Fruit fly (Drosophila melanogaster) whole organism, embryonic: ENCODE results near the gene Gbs-76A.

Experiments used
- Ada2b ChIP-seq: fragments of 200-800 bp; sonication (Bioruptor generic); IDR thresholded peaks from 2 replicates; pipeline ENCODE4 v1.3.6; 2022; ENCODE audit warnings: missing biosample characterization, missing genetic modification characterization
- Antp ChIP-seq: fragments of 200-800 bp; sonication (Bioruptor generic); optimal IDR thresholded peaks from 3 replicates; lab custom pipeline; 2016; ENCODE audit warnings: missing biosample characterization, missing genetic modification characterization
- Atf6 ChIP-seq: fragments of 200-800 bp; sonication (Bioruptor generic); IDR thresholded peaks from 2 replicates; pipeline ENCODE4 v1.3.6; 2022; ENCODE audit warnings: missing biosample characterization, missing genetic modification characterization
- BtbVII ChIP-seq: fragments of 200-800 bp; sonication (Bioruptor generic); optimal IDR thresholded peaks from 3 replicates; lab custom pipeline; 2017; ENCODE audit warnings: missing biosample characterization, mild to moderate bottlenecking, missing genetic modification characterization
- CG10147 ChIP-seq: fragments of 200-800 bp; sonication (Bioruptor generic); optimal IDR thresholded peaks from 2 replicates; lab custom pipeline; 2019; ENCODE audit warnings: missing biosample characterization, mild to moderate bottlenecking, missing genetic modification characterization, moderate library complexity
- CG10959 ChIP-seq: fragments of 200-800 bp; sonication (Bioruptor generic); IDR thresholded peaks from 2 replicates; pipeline ENCODE4 v1.3.6; 2022; ENCODE audit warnings: missing biosample characterization, missing genetic modification characterization
- CG11504 ChIP-seq: fragments of 200-800 bp; sonication (Bioruptor generic); optimal IDR thresholded peaks from 3 replicates; lab custom pipeline; 2019; ENCODE audit warnings: missing biosample characterization, mild to moderate bottlenecking, missing genetic modification characterization, moderate library complexity
- CG11560 ChIP-seq: fragments of 200-800 bp; sonication (Bioruptor generic); IDR thresholded peaks from 3 replicates; pipeline ENCODE4 v1.3.6; 2022; ENCODE audit warnings: missing biosample characterization, missing genetic modification characterization
- CG12391 ChIP-seq: fragments of 200-800 bp; sonication (Bioruptor generic); optimal IDR thresholded peaks from 3 replicates; lab custom pipeline; 2018; ENCODE audit warnings: missing biosample characterization, mild to moderate bottlenecking, missing genetic modification characterization, moderate library complexity
- CG12744 ChIP-seq: fragments of 200-800 bp; sonication (Bioruptor generic); optimal IDR thresholded peaks from 2 replicates; lab custom pipeline; 2016; ENCODE audit warnings: missing biosample characterization, missing genetic modification characterization
- CG12942 ChIP-seq: fragments of 200-800 bp; sonication (Bioruptor generic); optimal IDR thresholded peaks from 3 replicates; lab custom pipeline; 2016; ENCODE audit warnings: missing biosample characterization, missing genetic modification characterization
- CG13296 ChIP-seq: fragments of 200-800 bp; sonication (Bioruptor generic); optimal IDR thresholded peaks from 3 replicates; lab custom pipeline; 2018; ENCODE audit warnings: missing biosample characterization, mild to moderate bottlenecking, missing genetic modification characterization
- CG13894 ChIP-seq: fragments of 200-800 bp; sonication (Bioruptor generic); optimal IDR thresholded peaks from 3 replicates; lab custom pipeline; 2018; ENCODE audit warnings: missing biosample characterization, mild to moderate bottlenecking, missing genetic modification characterization, moderate library complexity
- CG15601 ChIP-seq: fragments of 200-800 bp; sonication (Bioruptor generic); optimal IDR thresholded peaks from 3 replicates; lab custom pipeline; 2019; ENCODE audit warnings: missing biosample characterization, mild to moderate bottlenecking, missing genetic modification characterization, moderate library complexity
- CG15696 ChIP-seq: fragments of 200-800 bp; sonication (Bioruptor generic); optimal IDR thresholded peaks from 2 replicates; lab custom pipeline; 2019; ENCODE audit warnings: missing biosample characterization, mild to moderate bottlenecking, missing genetic modification characterization, moderate library complexity
- CG1832 ChIP-seq: fragments of 200-800 bp; sonication (Bioruptor generic); optimal IDR thresholded peaks from 2 replicates; lab custom pipeline; 2017; ENCODE audit warnings: missing biosample characterization, mild to moderate bottlenecking, missing genetic modification characterization, inconsistent platforms
- CG2678 ChIP-seq: fragments of 200-800 bp; sonication (Bioruptor generic); optimal IDR thresholded peaks from 3 replicates; lab custom pipeline; 2019; ENCODE audit warnings: missing biosample characterization, mild to moderate bottlenecking, missing genetic modification characterization, moderate library complexity
- CG3065 ChIP-seq: fragments of 200-800 bp; sonication (Bioruptor generic); optimal IDR thresholded peaks from 2 replicates; lab custom pipeline; 2016; ENCODE audit warnings: missing biosample characterization, missing genetic modification characterization
- CG33213 ChIP-seq: fragments of 200-800 bp; sonication (Bioruptor generic); optimal IDR thresholded peaks from 3 replicates; lab custom pipeline; 2016; ENCODE audit warnings: missing biosample characterization, missing genetic modification characterization
- CG4360 ChIP-seq: fragments of 200-800 bp; sonication (Bioruptor generic); IDR thresholded peaks from 2 replicates; pipeline ENCODE4 v1.3.6; 2022; ENCODE audit warnings: missing biosample characterization, missing genetic modification characterization
- CG4730 ChIP-seq: fragments of 200-800 bp; sonication (Bioruptor generic); IDR thresholded peaks from 2 replicates; pipeline ENCODE4 v1.3.6; 2022; ENCODE audit warnings: missing biosample characterization, missing genetic modification characterization
- CG4820 ChIP-seq: fragments of 200-800 bp; sonication (Bioruptor generic); optimal IDR thresholded peaks from 3 replicates; lab custom pipeline; 2016; ENCODE audit warnings: missing biosample characterization, missing genetic modification characterization
- CG6689 ChIP-seq: fragments of 200-800 bp; sonication (Bioruptor generic); IDR thresholded peaks from 2 replicates; pipeline ENCODE4 v1.3.6; 2022; ENCODE audit warnings: missing biosample characterization, missing genetic modification characterization
- CG6813 ChIP-seq: fragments of 200-800 bp; sonication (Bioruptor generic); optimal IDR thresholded peaks from 2 replicates; lab custom pipeline; 2017; ENCODE audit warnings: missing biosample characterization, missing genetic modification characterization, mild to moderate bottlenecking, moderate library complexity, missing genetic modification reagents
- CG7357 ChIP-seq: fragments of 200-800 bp; sonication (Bioruptor generic); IDR thresholded peaks from 3 replicates; pipeline ENCODE4 v1.3.6; 2022; ENCODE audit warnings: missing biosample characterization, missing genetic modification characterization
- CG8089 ChIP-seq: fragments of 200-800 bp; sonication (Bioruptor generic); optimal IDR thresholded peaks from 3 replicates; lab custom pipeline; 2016; ENCODE audit warnings: missing biosample characterization, missing genetic modification characterization
- CG8359 ChIP-seq: fragments of 200-800 bp; sonication (Bioruptor generic); optimal IDR thresholded peaks from 2 replicates; lab custom pipeline; 2017; ENCODE audit warnings: missing biosample characterization, mild to moderate bottlenecking, missing genetic modification characterization, borderline replicate concordance
- CG8944 ChIP-seq: fragments of 200-800 bp; sonication (Bioruptor generic); optimal IDR thresholded peaks from 3 replicates; lab custom pipeline; 2016; ENCODE audit warnings: missing biosample characterization, missing genetic modification characterization
- CG9797 ChIP-seq: fragments of 200-800 bp; sonication (Bioruptor generic); optimal IDR thresholded peaks from 3 replicates; lab custom pipeline; 2018; ENCODE audit warnings: missing biosample characterization, mild to moderate bottlenecking, missing genetic modification characterization
- CG9876 ChIP-seq: fragments of 200-800 bp; sonication (Bioruptor generic); optimal IDR thresholded peaks from 2 replicates; lab custom pipeline; 2016; ENCODE audit warnings: missing biosample characterization, missing genetic modification characterization
- Chrac-16 ChIP-seq: fragments of 200-800 bp; sonication (Bioruptor generic); optimal IDR thresholded peaks from 3 replicates; lab custom pipeline; 2016; ENCODE audit warnings: missing biosample characterization, missing genetic modification characterization
- MESR4 ChIP-seq: fragments of 200-800 bp; sonication (Bioruptor generic); optimal IDR thresholded peaks from 2 replicates; lab custom pipeline; 2018; ENCODE audit warnings: missing biosample characterization, mild to moderate bottlenecking, missing genetic modification characterization, moderate library complexity
- Neu2 ChIP-seq: fragments of 200-800 bp; sonication (Bioruptor generic); optimal IDR thresholded peaks from 3 replicates; lab custom pipeline; 2016; ENCODE audit warnings: missing biosample characterization, missing genetic modification characterization, borderline replicate concordance
- Pdp1 ChIP-seq, 2 experiments: fragments of 200-800 bp; sonication (Bioruptor generic); optimal IDR thresholded peaks; 3 replicates each; lab custom pipeline; 2016; ENCODE audit warnings: missing biosample characterization in 2 of 2, missing genetic modification characterization in 2 of 2, mild to moderate bottlenecking in 1 of 2, moderate library complexity in 1 of 2
- Rx ChIP-seq: fragments of 200-800 bp; sonication (Bioruptor generic); IDR thresholded peaks from 2 replicates; pipeline ENCODE4 v1.3.6; 2022; ENCODE audit warnings: missing biosample characterization, missing genetic modification characterization
- Scr ChIP-seq: fragments of 200-800 bp; sonication (Bioruptor generic); IDR thresholded peaks from 2 replicates; pipeline ENCODE4 v1.3.6; 2022; ENCODE audit warnings: missing biosample characterization, missing genetic modification characterization; ENCODE audit not compliant: partially characterized antibody
- aop ChIP-seq: fragments of 200-800 bp; sonication (Bioruptor generic); IDR thresholded peaks from 2 replicates; pipeline ENCODE4 v1.3.6; 2022; ENCODE audit warnings: missing biosample characterization, missing genetic modification characterization
- cas ChIP-seq: fragments of 200-800 bp; sonication (Bioruptor generic); IDR thresholded peaks from 2 replicates; pipeline ENCODE4 v1.3.6; 2022; ENCODE audit warnings: missing biosample characterization, missing genetic modification characterization
- crol ChIP-seq: fragments of 200-800 bp; sonication (Bioruptor generic); IDR thresholded peaks from 2 replicates; pipeline ENCODE4 v1.3.6; 2022; ENCODE audit warnings: missing biosample characterization, missing genetic modification characterization
- emc ChIP-seq: fragments of 200-800 bp; sonication (Bioruptor generic); optimal IDR thresholded peaks from 2 replicates; lab custom pipeline; 2016; ENCODE audit warnings: missing biosample characterization, missing genetic modification characterization
- eyg ChIP-seq: fragments of 200-800 bp; sonication (Bioruptor generic); optimal IDR thresholded peaks from 3 replicates; lab custom pipeline; 2016; ENCODE audit warnings: missing biosample characterization, missing genetic modification characterization
- ham ChIP-seq: fragments of 200-800 bp; sonication (Bioruptor generic); IDR thresholded peaks from 2 replicates; pipeline ENCODE4 v1.3.6; 2022; ENCODE audit warnings: missing biosample characterization, missing genetic modification characterization
- mld ChIP-seq: fragments of 200-800 bp; sonication (Bioruptor generic); IDR thresholded peaks from 3 replicates; pipeline ENCODE4 v1.3.6; 2022; ENCODE audit warnings: missing biosample characterization, missing genetic modification characterization; ENCODE audit not compliant: partially characterized antibody
- odd ChIP-seq: fragments of 200-800 bp; sonication (Bioruptor generic); optimal IDR thresholded peaks from 2 replicates; lab custom pipeline; 2017; ENCODE audit warnings: missing biosample characterization, mild to moderate bottlenecking, missing genetic modification characterization
- pum ChIP-seq: fragments of 200-800 bp; sonication (Bioruptor generic); optimal IDR thresholded peaks from 2 replicates; lab custom pipeline; 2016; ENCODE audit warnings: missing biosample characterization, missing genetic modification characterization
- ranshi ChIP-seq: fragments of 200-800 bp; sonication (Bioruptor generic); IDR thresholded peaks from 2 replicates; pipeline ENCODE4 v1.3.6; 2022; ENCODE audit warnings: missing biosample characterization, missing genetic modification characterization
- sqz ChIP-seq: fragments of 200-800 bp; sonication (Bioruptor generic); optimal IDR thresholded peaks from 3 replicates; lab custom pipeline; 2018; ENCODE audit warnings: missing biosample characterization, mild to moderate bottlenecking, missing genetic modification characterization
- sug ChIP-seq: fragments of 200-800 bp; optimal IDR thresholded peaks from 2 replicates; lab custom pipeline; 2019; ENCODE audit warnings: missing biosample characterization, mild to moderate bottlenecking, missing genetic modification characterization, moderate library complexity
- tll ChIP-seq, 2 experiments: fragments of 200-800 bp in 1 of 2; fragments of >200 bp in 1 of 2; sonication (Bioruptor generic) in 1 of 2; optimal IDR thresholded peaks; 2 replicates each; lab custom pipeline; 2017 to 2019; ENCODE audit warnings: missing biosample characterization in 2 of 2, missing genetic modification characterization in 2 of 2, mild to moderate bottlenecking in 1 of 2, moderate library complexity in 1 of 2
- ttk ChIP-seq: fragments of 200-800 bp; sonication (Bioruptor generic); IDR thresholded peaks from 2 replicates; pipeline ENCODE4 v2.1.2; 2022; ENCODE audit warnings: missing biosample characterization, missing genetic modification characterization
- yki ChIP-seq: fragments of >200 bp; optimal IDR thresholded peaks from 3 replicates; lab custom pipeline; 2018
- z ChIP-seq: fragments of 200-800 bp; sonication (Bioruptor generic); IDR thresholded peaks from 3 replicates; pipeline ENCODE4 v1.3.6; 2022; ENCODE audit warnings: missing biosample characterization, missing genetic modification characterization

Gene Gbs-76A

DNA sequence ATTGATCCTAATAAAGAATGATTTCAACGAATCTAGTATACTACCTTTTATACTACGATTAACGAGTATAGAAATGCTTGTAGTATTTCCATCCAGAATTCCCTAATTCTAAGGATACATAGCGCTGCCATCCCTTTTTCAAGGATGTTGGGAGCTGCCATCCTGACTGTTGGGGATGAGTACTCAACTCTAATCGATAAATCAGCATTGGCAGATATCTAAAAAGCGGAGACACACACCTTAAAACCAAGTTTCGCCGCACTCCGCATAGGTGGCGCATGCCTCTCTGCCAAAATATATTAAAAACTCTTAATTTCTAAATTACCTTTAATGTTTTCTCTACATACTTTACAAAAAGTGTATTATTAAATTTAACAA lies 1.7 kb upstream of the Gbs-76A start, which contains the start of gene fal (continued):
- TF ChIP-seq Pdp1 (GFP tag; optimal IDR thresholded peaks at IDR 0.05; lab: Kevin White, UChicago), result peak in 1 of 2 experiments; percentile 19
- TF ChIP-seq CG15601 (tag; lab: Kevin White, UChicago), result no peak
- TF ChIP-seq CG6813, result no peak
- no peak for TF ChIP-seq CG10147 (GFP tag; lab: Kevin White, UChicago)
- TF ChIP-seq tll (GFP tag; optimal IDR thresholded peaks at IDR 0.05; lab: Kevin White, UChicago), result no peak
- TF ChIP-seq ham (GFP tag; lab: Robert Waterston, UW), result no peak
- peak; percentile 35 for TF ChIP-seq CG15696
- no peak for TF ChIP-seq CG9876 (GFP tag; lab: Kevin White, UChicago)
- no peak for TF ChIP-seq Rx (GFP tag; lab: Robert Waterston, UW)
- no peak for TF ChIP-seq crol (GFP tag; lab: Robert Waterston, UW)
- no peak for TF ChIP-seq CG1832 (GFP tag; lab: Kevin White, UChicago)
- no peak for TF ChIP-seq sug (tag; lab: Kevin White, UChicago)
- TF ChIP-seq CG11560 (tag; lab: Robert Waterston, UW), result peak; percentile 95
- TF ChIP-seq CG6689, result no peak
- TF ChIP-seq CG4730, result peak; percentile 33; the same call in 1 of the 2 replicates
- TF ChIP-seq Scr, result peak; percentile 55; the same call in 1 of the 2 replicates
- TF ChIP-seq z (GFP tag; lab: Robert Waterston, UW), result no peak
- peak; percentile 26 for TF ChIP-seq CG8944 (GFP tag; lab: Kevin White, UChicago)
- no peak for TF ChIP-seq CG12744
- TF ChIP-seq CG13894 (tag; lab: Kevin White, UChicago), result peak; percentile 80
- TF ChIP-seq Neu2 (GFP tag; lab: Kevin White, UChicago), result no peak
- no peak for TF ChIP-seq CG4360
- peak; percentile 51 for TF ChIP-seq CG11504 (tag; lab: Kevin White, UChicago)
- TF ChIP-seq Chrac-16 (GFP tag; lab: Kevin White, UChicago), result peak; percentile 9
- no peak for TF ChIP-seq eyg (GFP tag; lab: Kevin White, UChicago)
- no peak for TF ChIP-seq ranshi (GFP tag; lab: Robert Waterston, UW)
- TF ChIP-seq cas (GFP tag; lab: Robert Waterston, UW), result no peak
- no peak for TF ChIP-seq CG8089 (GFP tag; lab: Kevin White, UChicago)
- TF ChIP-seq CG13296 (GFP tag; lab: Kevin White, UChicago), result no peak
- TF ChIP-seq CG12391, result no peak
- no peak for TF ChIP-seq CG4820 (GFP tag; lab: Kevin White, UChicago)
- no peak for TF ChIP-seq CG2678 (tag; lab: Kevin White, UChicago)
- TF ChIP-seq Atf6 (GFP tag; lab: Robert Waterston, UW), result no peak
- no peak for TF ChIP-seq CG10959
- no peak for TF ChIP-seq emc
- no peak for TF ChIP-seq yki (lab: Kevin White, UChicago)
- no peak for TF ChIP-seq BtbVII
- peak; percentile 12 for TF ChIP-seq pum (GFP tag; lab: Kevin White, UChicago)
- no peak for TF ChIP-seq CG3065 (GFP tag; lab: Kevin White, UChicago)
- no peak for TF ChIP-seq Ada2b (GFP tag; lab: Robert Waterston, UW)
- TF ChIP-seq odd (GFP tag; lab: Kevin White, UChicago), result no peak
- TF ChIP-seq MESR4 (GFP tag; lab: Kevin White, UChicago), result no peak
- TF ChIP-seq CG9797 (GFP tag; lab: Kevin White, UChicago), result peak; percentile 32
- no peak for TF ChIP-seq CG12942 (GFP tag; lab: Kevin White, UChicago)
- TF ChIP-seq Antp (GFP tag; lab: Kevin White, UChicago), result peak; percentile 43
- TF ChIP-seq ttk (GFP tag; lab: Robert Waterston, UW), result no peak
- TF ChIP-seq sqz, result no peak
- TF ChIP-seq CG33213 (GFP tag; lab: Kevin White, UChicago), result peak; percentile 39
- TF ChIP-seq aop (GFP tag; lab: Robert Waterston, UW), result no peak
- no peak for TF ChIP-seq CG8359 (GFP tag; lab: Kevin White, UChicago)
- no peak for TF ChIP-seq mld (GFP tag; lab: Robert Waterston, UW)
- TF ChIP-seq CG7357, result no peak
